Worm (Caenorhabditis elegans) whole organism, young adult: Measurements from ENCODE around the gene fzo-1.

Experiments
- F22D6.2 ChIP-seq: sonication (generic microtip); optimal IDR thresholded peaks from 2 replicates; lab custom pipeline; 2016; ENCODE audit warnings: mild to moderate bottlenecking, missing genetic modification characterization, missing compliant biosample characterization
- F37B4.10 ChIP-seq: fragments of 200-800 bp; sonication (Bioruptor generic); IDR thresholded peaks from 2 replicates; pipeline ENCODE4 v1.3.6; 2022; ENCODE audit warnings: missing genetic modification characterization, missing compliant biosample characterization
- F49E8.2 ChIP-seq: sonication (generic microtip); optimal IDR thresholded peaks from 3 replicates; lab custom pipeline; 2017; ENCODE audit warnings: missing genetic modification characterization, mild to moderate bottlenecking, missing compliant biosample characterization, antibody characterized with exemption, moderate library complexity; ENCODE audit not compliant: insufficient read depth
- F57A8.1 ChIP-seq: fragments of 200-800 bp; sonication (Bioruptor generic); optimal IDR thresholded peaks from 2 replicates; lab custom pipeline; 2018; ENCODE audit warnings: mild to moderate bottlenecking, missing genetic modification characterization, moderate library complexity, missing compliant biosample characterization
- Y95B8A.8 ChIP-seq: fragments of 200-800 bp; sonication (Bioruptor generic); IDR thresholded peaks from 2 replicates; pipeline ENCODE4 v1.3.6; 2022; ENCODE audit warnings: missing genetic modification reagents, missing genetic modification characterization, missing compliant biosample characterization
- attf-3 ChIP-seq: fragments of 200-800 bp; sonication (Bioruptor generic); conservative IDR thresholded peaks from 2 replicates; pipeline ENCODE4 v1.3.6; 2022; ENCODE audit warnings: missing genetic modification reagents, missing genetic modification characterization, missing compliant biosample characterization
- ets-4 ChIP-seq: fragments of 200-800 bp; sonication (Bioruptor generic); optimal IDR thresholded peaks from 2 replicates; lab custom pipeline; 2018; ENCODE audit warnings: mild to moderate bottlenecking, missing genetic modification characterization, missing compliant biosample characterization
- him-1 ChIP-seq: sonication (generic microtip); optimal IDR thresholded peaks from 2 replicates; lab custom pipeline; 2016; ENCODE audit warnings: missing genotype, missing genetic modification reagents, missing genetic modification characterization, missing compliant biosample characterization
- hmg-20 ChIP-seq: fragments of 200-800 bp; sonication (Bioruptor generic); IDR thresholded peaks from 2 replicates; pipeline ENCODE4 v1.3.6; 2022; ENCODE audit warnings: missing genetic modification reagents, missing genetic modification characterization, missing compliant biosample characterization
- lin-40 ChIP-seq: sonication (generic microtip); optimal IDR thresholded peaks from 2 replicates; lab custom pipeline; 2016; ENCODE audit warnings: missing genetic modification characterization, mild to moderate bottlenecking, missing compliant biosample characterization, missing genotype, missing genetic modification reagents
- lsl-1 ChIP-seq: fragments of 200-800 bp; sonication (Bioruptor generic); optimal IDR thresholded peaks from 2 replicates; lab custom pipeline; 2018; ENCODE audit warnings: mild to moderate bottlenecking, missing genetic modification characterization, moderate library complexity, missing compliant biosample characterization
- mcd-1 ChIP-seq: fragments of 200-800 bp; sonication (Bioruptor generic); IDR thresholded peaks from 2 replicates; pipeline ENCODE4 v1.3.6; 2022; ENCODE audit warnings: missing genetic modification reagents, missing genetic modification characterization, missing compliant biosample characterization
- nfya-2 ChIP-seq: fragments of 200-800 bp; sonication (Bioruptor generic); IDR thresholded peaks from 2 replicates; pipeline ENCODE4 v1.3.6; 2022; ENCODE audit warnings: missing genetic modification reagents, missing genetic modification characterization, missing compliant biosample characterization
- nhr-179 ChIP-seq: sonication (generic microtip); optimal IDR thresholded peaks from 2 replicates; lab custom pipeline; 2016; ENCODE audit warnings: mild to moderate bottlenecking, missing genetic modification characterization, missing compliant biosample characterization
- pha-4 ChIP-seq: fragments of 150-350 bp; sonication (generic microtip); optimal IDR thresholded peaks from 2 replicates; lab custom pipeline; 2014; ENCODE audit warnings: missing biosample characterization, missing genetic modification reagents, missing genetic modification characterization
- repo-1 ChIP-seq: sonication (generic microtip); optimal IDR thresholded peaks from 2 replicates; lab custom pipeline; 2017; ENCODE audit warnings: mild to moderate bottlenecking, missing genetic modification characterization, missing compliant biosample characterization
- zfh-2 ChIP-seq: fragments of 200-800 bp; sonication (Bioruptor generic); conservative IDR thresholded peaks from 2 replicates; pipeline ENCODE4 v1.3.6; 2022; ENCODE audit warnings: missing genetic modification reagents, missing genetic modification characterization, missing compliant biosample characterization
- ztf-22 ChIP-seq: fragments of 200-800 bp; sonication (Bioruptor generic); optimal IDR thresholded peaks from 2 replicates; lab custom pipeline; 2018; ENCODE audit warnings: mild to moderate bottlenecking, missing genetic modification characterization, moderate library complexity, missing compliant biosample characterization
- ztf-26 ChIP-seq: sonication (generic microtip); optimal IDR thresholded peaks from 2 replicates; lab custom pipeline; 2017; ENCODE audit warnings: missing genetic modification characterization, missing compliant biosample characterization

fzo-1 gene

DNA sequence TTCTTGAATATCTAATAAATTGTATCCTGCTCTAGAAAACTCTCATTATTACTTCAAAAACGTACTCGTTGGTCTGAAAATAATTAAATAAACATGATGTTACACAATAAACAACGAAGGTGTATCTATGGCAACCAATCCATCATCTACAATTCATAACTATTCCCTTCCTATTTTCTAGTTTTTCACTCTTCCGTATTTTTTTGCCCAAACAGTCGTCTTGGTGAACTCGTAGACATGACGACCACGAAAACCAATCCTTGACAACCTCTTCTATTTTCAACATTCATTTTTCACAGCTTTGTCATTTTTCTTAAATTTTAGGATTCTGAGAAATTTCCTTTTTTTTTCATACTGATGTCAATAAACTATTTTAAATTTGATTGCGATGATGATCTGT, 47.2 kb downstream of the fzo-1 start, which contains the start of gene K05F1.13:
K05F1.13 (plus strand) TSS at position 301 of the 400 bp plus-strand sequence.
- TF ChIP-seq F37B4.10 (GFP tag; lab: Robert Waterston, UW) = no peak
- TF ChIP-seq him-1 = no peak
- no peak for TF ChIP-seq lsl-1 (GFP tag; lab: Kevin White, UChicago)

DNA sequence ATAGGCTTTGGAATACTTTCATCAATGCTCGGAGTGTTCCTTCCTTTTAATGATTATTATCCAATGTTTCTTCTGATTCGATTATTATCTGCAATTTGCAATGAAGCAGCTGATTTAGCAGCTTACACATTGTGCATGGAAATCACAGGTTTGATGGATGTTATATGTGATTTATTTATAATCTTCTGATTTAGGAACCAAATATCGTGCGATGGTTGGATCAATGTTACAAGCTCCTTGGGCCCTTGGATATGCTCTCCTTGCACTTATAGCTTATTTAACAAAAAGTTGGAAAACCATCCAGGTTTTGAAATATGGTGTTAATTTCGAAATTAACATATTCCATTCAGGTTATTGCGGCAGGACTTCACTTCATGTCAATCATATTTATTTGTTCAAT, 50.5 kb downstream of the fzo-1 start:
- TF ChIP-seq nhr-179 (no peak), F57A8.1 (GFP tag; lab: Kevin White, UChicago) (no peak), nfya-2 (no peak), lin-40 (tag; lab: Kevin White, UChicago) (no peak), F22D6.2 (no peak), zfh-2 (no peak), ztf-26 (no peak), pha-4 (tag; lab: Kevin White, UChicago) (no peak), repo-1 (tag; lab: Kevin White, UChicago) (no peak), Y95B8A.8 (GFP tag; lab: Robert Waterston, UW) (no peak), F49E8.2 (no peak), hmg-20 (GFP tag; lab: Robert Waterston, UW) (no peak), attf-3 (no peak), ztf-22 (GFP tag; lab: Kevin White, UChicago) (no peak), mcd-1 (GFP tag; lab: Robert Waterston, UW) (no peak), ets-4 (GFP tag; lab: Kevin White, UChicago) (no peak)
- TF ChIP-seq, all 124 proteins: peak for 0
